Worm (Caenorhabditis elegans) whole organism, L1 larva: ENCODE data around the gene ZK550.6.

Experiments
- C04F5.9 ChIP-seq: sonication (generic microtip); optimal IDR thresholded peaks from 2 replicates; lab custom pipeline; 2016; ENCODE audit warnings: missing genetic modification characterization, missing compliant biosample characterization
- ceh-82 ChIP-seq, 3 experiments: fragments of 150-350 bp in 1 of 3; sonication (generic microtip) in 2 of 3; optimal IDR thresholded peaks; 2 replicates each; lab custom pipeline; 2014 to 2017; ENCODE audit warnings: missing biosample characterization in 3 of 3, missing genetic modification characterization in 3 of 3
- ces-1 ChIP-seq: fragments of 150-350 bp; optimal IDR thresholded peaks from 2 replicates; lab custom pipeline; 2014; ENCODE audit warnings: missing biosample characterization, missing genetic modification reagents, missing genetic modification characterization
- dpl-1 ChIP-seq, 3 experiments: fragments of 150-350 bp in 2 of 3; sonication (generic microtip) in 1 of 3; optimal IDR thresholded peaks; 2 replicates each; lab custom pipeline; 2014 to 2017; ENCODE audit warnings: missing biosample characterization in 3 of 3, missing genetic modification characterization in 3 of 3, missing genetic modification reagents in 3 of 3
- efl-1 ChIP-seq, 4 experiments: fragments of 150-350 bp; optimal IDR thresholded peaks in 3 of 4; peaks in 1 of 4; 1 replicate in 1 of 4; 2 replicates in 3 of 4; lab custom pipeline; 2014; ENCODE audit warnings: missing biosample characterization in 2 of 4, missing genetic modification characterization in 2 of 4, missing genetic modification reagents in 2 of 4
- hpl-2 ChIP-seq: fragments of 150-350 bp; optimal IDR thresholded peaks from 2 replicates; lab custom pipeline; 2014; ENCODE audit warnings: missing biosample characterization, missing genetic modification reagents, missing genetic modification characterization
- nhr-77 ChIP-seq: fragments of 150-350 bp; optimal IDR thresholded peaks from 2 replicates; lab custom pipeline; 2014; ENCODE audit warnings: missing biosample characterization, missing genetic modification characterization
- nhr-85 ChIP-seq: sonication (generic microtip); peaks from one replicate; lab custom pipeline; 2016; ENCODE audit warnings: missing genetic modification characterization, inconsistent platforms, missing compliant biosample characterization
- nhr-90 ChIP-seq: sonication (generic microtip); optimal IDR thresholded peaks from 2 replicates; lab custom pipeline; 2016; ENCODE audit warnings: mild to moderate bottlenecking, missing genetic modification characterization, missing compliant biosample characterization; ENCODE audit not compliant: poor library complexity
- pag-3 ChIP-seq: sonication (generic microtip); optimal IDR thresholded peaks from 2 replicates; lab custom pipeline; 2017; ENCODE audit warnings: missing genetic modification characterization, mild to moderate bottlenecking, missing compliant biosample characterization, antibody characterized with exemption, borderline replicate concordance; ENCODE audit not compliant: insufficient read depth
- skn-1 ChIP-seq: fragments of 150-350 bp; optimal IDR thresholded peaks from 2 replicates; lab custom pipeline; 2014; ENCODE audit warnings: missing biosample characterization, missing genetic modification characterization
- snpc-4 ChIP-seq: fragments of 150-350 bp; optimal IDR thresholded peaks from 2 replicates; lab custom pipeline; 2014; ENCODE audit warnings: missing biosample characterization, missing genetic modification characterization
- swsn-7 ChIP-seq: sonication (generic microtip); optimal IDR thresholded peaks from 2 replicates; lab custom pipeline; 2016; ENCODE audit warnings: missing genetic modification characterization, missing compliant biosample characterization
- zip-4 ChIP-seq: fragments of 200-800 bp; sonication (Bioruptor generic); optimal IDR thresholded peaks from 2 replicates; lab custom pipeline; 2018; ENCODE audit warnings: mild to moderate bottlenecking, missing genetic modification characterization, moderate library complexity, missing compliant biosample characterization

Gene ZK550.6

DNA sequence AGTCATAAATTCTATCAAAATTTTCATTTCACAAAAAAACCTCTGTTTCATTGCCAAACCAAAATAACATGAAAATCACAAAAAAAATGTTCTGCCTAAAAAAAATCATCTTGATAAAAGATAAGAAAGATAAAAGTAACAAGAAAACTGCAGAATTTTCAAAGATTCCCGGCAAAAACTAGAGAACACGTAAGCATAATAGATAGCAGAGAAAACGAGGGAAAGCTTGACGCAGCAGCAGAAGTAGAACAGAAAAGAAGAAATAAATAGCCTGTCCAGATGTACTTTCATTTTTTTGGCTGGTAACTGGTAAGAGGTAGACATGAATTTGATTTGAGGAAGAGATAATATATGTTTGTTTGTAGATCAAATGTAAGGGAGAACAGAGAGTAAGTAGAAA, 51.5 kb downstream of the ZK550.6 start (continued):
- TF ChIP-seq ces-1 (GFP tag; lab: Kevin White, UChicago) (no peak), C04F5.9 (tag; lab: Kevin White, UChicago) (no peak), nhr-90 (tag; lab: Kevin White, UChicago) (no peak), nhr-77 (tag; lab: Kevin White, UChicago) (no peak), ceh-82 (tag; optimal IDR thresholded peaks at IDR 0.05; lab: Kevin White, UChicago) (no peak), zip-4 (GFP tag; lab: Kevin White, UChicago) (no peak), hpl-2 (GFP tag; lab: Kevin White, UChicago) (no peak), nhr-85 (tag; lab: Kevin White, UChicago) (no peak), swsn-7 (tag; lab: Kevin White, UChicago) (no peak), efl-1 (optimal IDR thresholded peaks at IDR 0.05; lab: Kevin White, UChicago) (peak; percentile 17 to 19), efl-1 (GFP tag; optimal IDR thresholded peaks at IDR 0.05 in 1 of 2; lab: Kevin White, UChicago) (no peak), pag-3 (tag; lab: Kevin White, UChicago) (peak; percentile 44), snpc-4 (tag; lab: Kevin White, UChicago) (no peak), skn-1 (tag; lab: Kevin White, UChicago) (no peak), dpl-1 (GFP tag; optimal IDR thresholded peaks at IDR 0.05; lab: Kevin White, UChicago) (peak in 1 of 3 experiments; percentile 0)
